Worm (Caenorhabditis elegans) whole organism, L1 larva: Measurements from ENCODE around the gene srd-47.
"Not testable (repeated sequence)": the region's sequence is repeated elsewhere in the genome, so short reads cannot be mapped to it uniquely, and the experiment has no call there.

ENCODE experiments used
- C04F5.9 ChIP-seq: sonication (generic microtip); optimal IDR thresholded peaks from 2 replicates; lab custom pipeline; 2016; ENCODE audit warnings: missing genetic modification characterization, missing compliant biosample characterization
- C34B4.2 ChIP-seq: sonication (generic microtip); optimal IDR thresholded peaks from 2 replicates; lab custom pipeline; 2017; ENCODE audit warnings: mild to moderate bottlenecking, missing genetic modification characterization, missing compliant biosample characterization
- F16B12.6 ChIP-seq: fragments of 150-350 bp; optimal IDR thresholded peaks from 2 replicates; lab custom pipeline; 2014; ENCODE audit warnings: missing biosample characterization, missing genetic modification characterization
- Y116A8C.19 ChIP-seq: sonication (generic microtip); optimal IDR thresholded peaks from 2 replicates; lab custom pipeline; 2016; ENCODE audit warnings: missing compliant biosample characterization, missing genetic modification characterization, borderline replicate concordance
- aha-1 ChIP-seq: fragments of 150-350 bp; optimal IDR thresholded peaks from 2 replicates; lab custom pipeline; 2014; ENCODE audit warnings: missing biosample characterization, missing genetic modification characterization
- alr-1 ChIP-seq: fragments of 200-800 bp; sonication (Bioruptor generic); optimal IDR thresholded peaks from 2 replicates; lab custom pipeline; 2018; ENCODE audit warnings: borderline replicate concordance, mild to moderate bottlenecking, missing genetic modification characterization, missing compliant biosample characterization
- ama-1 ChIP-seq: fragments of 150-350 bp; optimal IDR thresholded peaks from 2 replicates; lab custom pipeline; 2014
- ceh-63 ChIP-seq: fragments of 200-800 bp; sonication (Bioruptor generic); optimal IDR thresholded peaks from 2 replicates; lab custom pipeline; 2018; ENCODE audit warnings: mild to moderate bottlenecking, missing genetic modification characterization, missing compliant biosample characterization
- ceh-88 ChIP-seq: fragments of 200-800 bp; sonication (Bioruptor generic); IDR thresholded peaks from 2 replicates; pipeline ENCODE4 v1.3.6; 2022; ENCODE audit warnings: missing genetic modification characterization, missing compliant biosample characterization
- dsc-1 ChIP-seq: sonication (generic microtip); optimal IDR thresholded peaks from 2 replicates; lab custom pipeline; 2016; ENCODE audit warnings: mild to moderate bottlenecking, missing genetic modification characterization, missing compliant biosample characterization
- efl-1 ChIP-seq, 4 experiments: fragments of 150-350 bp; optimal IDR thresholded peaks in 3 of 4; peaks in 1 of 4; 1 replicate in 1 of 4; 2 replicates in 3 of 4; lab custom pipeline; 2014; ENCODE audit warnings: missing biosample characterization in 2 of 4, missing genetic modification characterization in 2 of 4, missing genetic modification reagents in 2 of 4
- efl-3 ChIP-seq: fragments of 200-800 bp; sonication (Bioruptor generic); optimal IDR thresholded peaks from 2 replicates; lab custom pipeline; 2018; ENCODE audit warnings: mild to moderate bottlenecking, missing genetic modification characterization, missing compliant biosample characterization
- egl-13 ChIP-seq: sonication (generic microtip); optimal IDR thresholded peaks from 2 replicates; lab custom pipeline; 2016; ENCODE audit warnings: missing genotype, missing genetic modification reagents, missing genetic modification characterization, missing compliant biosample characterization
- elt-2 ChIP-seq: sonication (generic microtip); optimal IDR thresholded peaks from 2 replicates; lab custom pipeline; 2016; ENCODE audit warnings: missing genetic modification characterization, mild to moderate bottlenecking, inconsistent platforms, missing compliant biosample characterization, missing genetic modification reagents
- fkh-8 ChIP-seq: sonication (generic microtip); optimal IDR thresholded peaks from 2 replicates; lab custom pipeline; 2016; ENCODE audit warnings: mild to moderate bottlenecking, missing genetic modification characterization, missing compliant biosample characterization
- hlh-17 ChIP-seq: fragments of 200-800 bp; sonication (Bioruptor generic); optimal IDR thresholded peaks from 2 replicates; lab custom pipeline; 2018; ENCODE audit warnings: missing genetic modification characterization, mild to moderate bottlenecking, missing compliant biosample characterization, moderate library complexity, borderline replicate concordance
- hlh-4 ChIP-seq: sonication (generic microtip); optimal IDR thresholded peaks from 2 replicates; lab custom pipeline; 2016; ENCODE audit warnings: mild to moderate bottlenecking, missing genetic modification characterization, missing compliant biosample characterization
- irx-1 ChIP-seq: sonication (generic microtip); optimal IDR thresholded peaks from 2 replicates; lab custom pipeline; 2016; ENCODE audit warnings: missing genetic modification characterization, missing compliant biosample characterization
- isw-1 ChIP-seq: fragments of 200-800 bp; sonication (Bioruptor generic); IDR thresholded peaks from 2 replicates; pipeline ENCODE4 v1.3.6; 2022; ENCODE audit warnings: missing genetic modification characterization, missing compliant biosample characterization
- lin-15B ChIP-seq: fragments of 150-350 bp; sonication (generic microtip); optimal IDR thresholded peaks from 3 replicates; lab custom pipeline; 2014; ENCODE audit warnings: missing biosample characterization, missing genetic modification characterization
- lin-35 ChIP-seq, 2 experiments: fragments of 150-350 bp; optimal IDR thresholded peaks; 2 replicates each; lab custom pipeline; 2014; ENCODE audit warnings: missing biosample characterization in 2 of 2, missing genetic modification characterization in 2 of 2, missing genetic modification reagents in 2 of 2
- lin-39 ChIP-seq: fragments of 150-350 bp; optimal IDR thresholded peaks from 2 replicates; lab custom pipeline; 2014; ENCODE audit warnings: missing biosample characterization, missing genetic modification reagents, missing genetic modification characterization
- mef-2 ChIP-seq: fragments of 150-350 bp; optimal IDR thresholded peaks from 2 replicates; lab custom pipeline; 2014; ENCODE audit warnings: missing biosample characterization, missing genetic modification characterization
- nhr-12 ChIP-seq: sonication (generic microtip); optimal IDR thresholded peaks from 2 replicates; lab custom pipeline; 2017; ENCODE audit warnings: missing biosample characterization, missing genetic modification characterization
- nhr-19 ChIP-seq: fragments of 200-800 bp; sonication (Bioruptor generic); conservative IDR thresholded peaks from 2 replicates; pipeline ENCODE4 v1.3.6; 2022; ENCODE audit warnings: missing genetic modification characterization, missing compliant biosample characterization
- nhr-20 ChIP-seq: sonication (generic microtip); optimal IDR thresholded peaks from 2 replicates; lab custom pipeline; 2016; ENCODE audit warnings: mild to moderate bottlenecking, missing genetic modification characterization, missing compliant biosample characterization
- nhr-71 ChIP-seq: sonication (generic microtip); optimal IDR thresholded peaks from 2 replicates; lab custom pipeline; 2016; ENCODE audit warnings: mild to moderate bottlenecking, missing genetic modification characterization, moderate library complexity, missing compliant biosample characterization
- nhr-77 ChIP-seq: fragments of 150-350 bp; optimal IDR thresholded peaks from 2 replicates; lab custom pipeline; 2014; ENCODE audit warnings: missing biosample characterization, missing genetic modification characterization
- pax-3 ChIP-seq: fragments of 200-800 bp; sonication (Bioruptor generic); optimal IDR thresholded peaks from 2 replicates; lab custom pipeline; 2018; ENCODE audit warnings: mild to moderate bottlenecking, missing genetic modification characterization, moderate library complexity, missing compliant biosample characterization
- snpc-4 ChIP-seq: fragments of 150-350 bp; optimal IDR thresholded peaks from 2 replicates; lab custom pipeline; 2014; ENCODE audit warnings: missing biosample characterization, missing genetic modification characterization
- sptf-1 ChIP-seq: fragments of 150-350 bp; optimal IDR thresholded peaks from 2 replicates; lab custom pipeline; 2014; ENCODE audit warnings: missing biosample characterization, missing genetic modification characterization
- swsn-7 ChIP-seq: sonication (generic microtip); optimal IDR thresholded peaks from 2 replicates; lab custom pipeline; 2016; ENCODE audit warnings: missing genetic modification characterization, missing compliant biosample characterization
- tbx-2 ChIP-seq: sonication (generic microtip); optimal IDR thresholded peaks from 2 replicates; lab custom pipeline; 2016; ENCODE audit warnings: missing genetic modification characterization, missing compliant biosample characterization
- unc-130 ChIP-seq: fragments of 150-350 bp; optimal IDR thresholded peaks from 2 replicates; lab custom pipeline; 2017; ENCODE audit warnings: missing biosample characterization, missing genetic modification characterization, inconsistent platforms
- unc-30 ChIP-seq: sonication (generic microtip); optimal IDR thresholded peaks from 2 replicates; lab custom pipeline; 2017; ENCODE audit warnings: missing biosample characterization, missing genetic modification characterization
- unc-86 ChIP-seq: sonication (generic microtip); optimal IDR thresholded peaks from 2 replicates; lab custom pipeline; 2016; ENCODE audit warnings: missing genetic modification characterization, missing compliant biosample characterization
- vab-15 ChIP-seq: sonication (generic microtip); optimal IDR thresholded peaks from 2 replicates; lab custom pipeline; 2017; ENCODE audit warnings: missing genotype, mild to moderate bottlenecking, missing genetic modification characterization, missing compliant biosample characterization
- xbp-1 ChIP-seq: sonication (generic microtip); optimal IDR thresholded peaks from 2 replicates; lab custom pipeline; 2016; ENCODE audit warnings: missing genetic modification characterization, missing compliant biosample characterization

Gene srd-47

ce11 chrX:12306565-12306964 is 26.9 kb upstream of the srd-47 start, which contains the start of gene phf-32:
Gene phf-32 (plus strand): TSS chrX:12306865.
- no peak for TF ChIP-seq vab-15
- TF ChIP-seq isw-1 (GFP tag; lab: Robert Waterston, UW) = no peak
- no peak for TF ChIP-seq fkh-8 (tag; lab: Kevin White, UChicago)
- no peak for TF ChIP-seq mef-2
- no peak for TF ChIP-seq ceh-63
- no peak for TF ChIP-seq nhr-20 (tag; lab: Kevin White, UChicago)
- no peak for TF ChIP-seq egl-13 (tag; lab: Kevin White, UChicago)
- TF ChIP-seq efl-1 (optimal IDR thresholded peaks at IDR 0.05; lab: Kevin White, UChicago) = no peak
- no peak for TF ChIP-seq efl-1 (GFP tag; optimal IDR thresholded peaks at IDR 0.05 in 1 of 2; lab: Kevin White, UChicago)
- TF ChIP-seq Y116A8C.19 (tag; lab: Kevin White, UChicago) = no peak
- no peak for TF ChIP-seq efl-3 (GFP tag; lab: Kevin White, UChicago)
- no peak for TF ChIP-seq elt-2 (tag; lab: Kevin White, UChicago)
- no peak for TF ChIP-seq unc-86 (tag; lab: Kevin White, UChicago)
- TF ChIP-seq swsn-7 (tag; lab: Kevin White, UChicago) = no peak
- no peak for TF ChIP-seq lin-39 (tag; lab: Kevin White, UChicago)
- TF ChIP-seq nhr-19 (GFP tag; lab: Robert Waterston, UW) = no peak

DNA sequence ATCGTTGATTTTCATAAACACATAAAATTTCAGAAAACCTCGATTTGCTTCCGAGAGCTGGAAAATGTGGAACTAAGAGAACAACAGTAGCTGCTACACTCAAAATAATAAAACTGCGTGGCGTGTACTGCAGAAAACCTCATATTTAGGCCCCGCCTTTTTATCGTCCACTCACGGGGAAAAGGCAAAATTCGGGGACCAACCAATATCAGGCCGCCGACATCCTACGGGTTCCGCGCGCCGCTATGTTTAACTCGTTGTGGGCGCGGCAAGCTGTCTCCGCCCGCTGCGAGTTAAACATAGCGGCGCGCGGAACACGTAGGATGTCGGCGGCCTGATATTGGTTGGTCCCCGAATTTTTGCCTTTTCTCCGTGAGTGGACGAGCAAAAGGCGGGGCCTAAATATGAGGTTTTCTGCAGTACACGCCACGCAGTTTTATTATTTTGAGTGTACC is 25.4 kb upstream of the srd-47 start, which contains the start of gene F17A2.16:
TSS of gene F17A2.16 (plus strand) at position 405 of the 455 bp plus-strand sequence.
- not testable (repeated sequence) for TF ChIP-seq pax-3; nhr-20 (tag; lab: Kevin White, UChicago); nhr-12 (tag; lab: Kevin White, UChicago)

DNA sequence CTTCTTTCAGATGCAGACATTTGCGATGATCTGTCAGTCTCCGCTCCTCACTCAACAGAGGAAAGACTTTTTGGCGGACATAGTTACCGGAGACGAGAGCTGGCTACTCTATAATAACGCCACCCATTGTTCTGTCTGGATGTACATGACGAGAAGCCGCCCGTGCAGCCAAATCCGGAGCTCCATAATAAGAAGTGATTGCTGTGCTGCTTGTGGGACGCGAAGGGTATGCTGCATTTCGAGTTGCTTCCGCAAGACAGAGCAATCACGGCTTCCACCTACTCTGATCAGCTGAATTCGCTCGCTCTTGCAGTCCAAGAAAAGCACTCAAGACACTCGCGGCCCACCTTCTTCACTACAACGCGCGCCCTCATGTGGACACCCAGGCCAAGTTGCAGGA is 19.7 kb upstream of the srd-47 start:
- TF ChIP-seq snpc-4 (tag; lab: Kevin White, UChicago) (no peak), irx-1 (tag; lab: Kevin White, UChicago) (no peak), egl-13 (tag; lab: Kevin White, UChicago) (no peak), F16B12.6 (tag; lab: Kevin White, UChicago) (no peak), swsn-7 (tag; lab: Kevin White, UChicago) (no peak), nhr-77 (tag; lab: Kevin White, UChicago) (no peak), C34B4.2 (tag; lab: Kevin White, UChicago) (no peak), sptf-1 (no peak), hlh-4 (tag; lab: Kevin White, UChicago) (no peak), aha-1 (tag; lab: Kevin White, UChicago) (no peak), alr-1 (tag; lab: Kevin White, UChicago) (no peak), C04F5.9 (tag; lab: Kevin White, UChicago) (no peak), hlh-17 (GFP tag; lab: Kevin White, UChicago) (no peak), ceh-88 (GFP tag; lab: Robert Waterston, UW) (no peak), dsc-1 (tag; lab: Kevin White, UChicago) (no peak), xbp-1 (tag; lab: Kevin White, UChicago) (no peak), unc-130 (tag; lab: Kevin White, UChicago) (no peak), lin-15B (tag; lab: Kevin White, UChicago) (no peak)

DNA sequence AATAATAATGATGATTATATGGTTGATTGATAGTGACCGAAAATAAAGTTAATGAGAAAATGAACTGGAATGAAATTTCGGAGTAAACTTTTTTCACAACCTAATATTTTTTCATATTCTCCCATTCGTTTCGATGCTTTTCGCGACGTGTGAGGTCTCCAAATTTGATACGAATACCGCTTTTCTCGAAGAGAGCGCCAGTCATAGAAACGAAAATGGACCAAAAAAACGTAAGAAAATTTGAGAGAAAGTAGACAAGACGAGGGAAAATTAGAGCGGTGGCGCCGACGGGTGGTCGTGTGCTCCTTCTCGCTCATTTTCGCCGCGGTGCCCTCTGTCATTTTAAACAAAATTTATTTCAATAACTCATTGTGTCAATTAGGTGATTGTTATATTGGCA is 19.0 kb upstream of the srd-47 start:
- TF ChIP-seq elt-2 (tag; lab: Kevin White, UChicago) = peak; percentile 5
- TF ChIP-seq nhr-71 (tag; lab: Kevin White, UChicago) = no peak

DNA sequence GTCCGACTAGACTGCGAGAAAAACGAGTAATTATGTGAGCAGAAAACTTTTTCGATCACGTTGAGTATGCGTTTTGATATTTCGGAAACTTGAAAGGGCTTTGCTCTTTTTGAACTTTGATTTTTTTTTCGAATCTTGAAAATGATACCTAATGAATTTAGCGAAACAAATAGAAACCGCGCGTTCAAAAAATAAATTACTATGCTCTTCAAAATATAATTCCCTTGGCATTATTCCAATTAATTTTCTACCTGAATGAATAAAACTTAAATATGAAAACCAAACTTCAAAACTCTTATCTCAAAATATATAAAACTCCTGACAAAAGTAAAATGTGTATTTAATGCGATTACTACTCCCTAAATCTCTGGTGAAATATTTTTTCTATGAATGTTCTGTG is 18.2 kb upstream of the srd-47 start, which contains the start of gene xtr-2:
TSS of gene xtr-2 (plus strand) at position 301 of the 400 bp plus-strand sequence.
- TF ChIP-seq unc-30 (tag; lab: Kevin White, UChicago) (no peak), lin-35 (GFP tag; optimal IDR thresholded peaks at IDR 0.05; lab: Kevin White, UChicago) (no peak), tbx-2 (tag; lab: Kevin White, UChicago) (no peak), ama-1 (lab: Kevin White, UChicago) (no peak)
- TF ChIP-seq, all 84 proteins: peak for 0
